Worm (Caenorhabditis elegans): ENCODE measurements around the gene Y52E8A.2.

Gene Y52E8A.2

DNA sequence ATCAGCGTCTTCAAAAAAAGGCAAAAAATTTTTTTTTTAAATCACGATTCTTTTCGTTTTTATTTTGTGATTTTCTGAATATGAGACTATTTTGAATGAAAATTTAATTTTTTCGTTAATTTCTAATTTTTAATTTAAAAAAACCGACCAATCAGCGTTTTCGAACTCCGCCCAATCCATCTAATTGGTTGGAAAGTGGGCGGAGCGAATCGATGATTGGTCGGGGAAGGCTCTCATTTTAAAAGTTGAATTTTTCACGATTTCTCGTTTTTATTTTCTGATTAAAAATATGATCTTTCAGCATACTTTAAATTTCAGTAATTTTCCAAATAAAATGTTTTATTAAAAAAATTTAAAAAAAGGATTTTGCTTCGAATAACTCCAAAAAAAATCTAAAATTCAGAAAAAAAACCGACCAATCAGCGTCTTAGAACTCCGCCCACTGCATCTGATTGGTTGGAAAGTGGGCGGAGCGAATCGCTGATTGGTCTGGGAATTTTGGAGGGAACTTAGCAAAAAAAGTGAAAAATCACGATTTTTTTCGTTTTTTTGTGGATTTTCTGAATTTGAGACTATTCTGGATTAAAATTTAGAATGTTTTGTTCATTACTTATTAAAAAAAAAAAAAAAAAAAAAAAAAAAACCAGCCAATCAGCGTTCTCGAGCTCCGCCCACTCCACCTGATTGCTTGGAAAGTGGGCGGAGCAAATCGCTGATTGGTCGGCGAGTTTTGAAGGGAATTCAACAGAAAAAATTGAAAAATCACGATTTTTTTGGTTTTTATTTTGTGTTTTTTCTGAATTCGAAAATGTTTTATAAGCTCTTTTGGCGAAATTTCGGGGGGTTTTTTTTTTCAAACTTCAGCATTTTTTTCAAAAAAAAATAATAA, 36.1 kb upstream of the Y52E8A.2 start:
- no peak for TF ChIP-seq sem-2 (GFP tag; optimal IDR thresholded peaks at IDR 0.05)
- no peak for TF ChIP-seq zip-8 (tag; optimal IDR thresholded peaks at IDR 0.05)
- TF ChIP-seq cnd-1 (tag; optimal IDR thresholded peaks at IDR 0.05), result no peak
- no peak for TF ChIP-seq nhr-76 (tag; optimal IDR thresholded peaks at IDR 0.05)
- no peak for TF ChIP-seq flh-1 (GFP tag; optimal IDR thresholded peaks at IDR 0.05)
- TF ChIP-seq unc-62 (GFP tag; optimal IDR thresholded peaks at IDR 0.05), result no peak
- no peak for TF ChIP-seq elt-3 (tag; optimal IDR thresholded peaks at IDR 0.05)
- no peak for TF ChIP-seq lin-13 (tag; optimal IDR thresholded peaks at IDR 0.05)
- no peak for TF ChIP-seq nhr-2 (tag; optimal IDR thresholded peaks at IDR 0.05)

DNA sequence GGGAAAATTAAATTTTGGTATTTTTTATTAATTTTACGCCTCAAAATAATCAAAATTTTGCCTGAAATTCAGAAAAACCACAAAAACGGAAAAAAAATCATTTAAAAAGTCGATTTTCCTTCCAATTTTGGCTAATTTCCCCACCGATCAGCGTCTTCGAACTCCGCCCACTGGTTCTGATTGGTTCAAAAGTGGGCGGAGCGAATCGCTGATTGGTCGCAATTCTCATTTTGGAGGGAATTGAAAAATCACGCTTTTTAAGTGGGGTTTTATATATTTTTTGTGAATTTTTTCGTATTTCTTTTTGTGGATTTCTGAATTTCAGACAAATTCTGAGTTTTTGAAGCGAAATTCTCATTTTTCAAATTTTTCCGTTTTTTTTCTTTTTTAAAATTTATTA, 33.7 kb upstream of the Y52E8A.2 start:
- TF ChIP-seq hlh-1 (tag; optimal IDR thresholded peaks at IDR 0.05) (no peak), unc-39 (tag; optimal IDR thresholded peaks at IDR 0.05) (no peak), unc-62 (GFP tag; optimal IDR thresholded peaks at IDR 0.05) (no peak), blmp-1 (tag; optimal IDR thresholded peaks at IDR 0.05) (no peak), lin-13 (tag; optimal IDR thresholded peaks at IDR 0.05) (no peak)

DNA sequence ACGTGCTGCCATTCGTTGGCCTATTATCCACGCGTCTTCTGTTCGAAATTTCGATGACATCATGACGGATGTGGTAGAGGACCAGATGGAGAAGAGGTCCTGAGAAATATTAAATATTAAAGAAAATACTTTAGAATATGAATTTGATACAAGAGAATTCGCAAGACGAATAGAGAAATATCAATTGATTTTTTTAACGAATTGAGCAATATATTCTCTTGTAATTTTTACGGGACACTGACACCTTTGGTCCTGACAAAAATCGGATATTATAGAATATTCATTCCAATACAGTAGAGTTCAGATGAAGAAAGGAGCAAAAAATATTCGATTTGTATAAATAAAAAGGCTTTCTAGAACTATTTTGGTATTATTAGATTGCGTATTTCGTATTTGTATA, 32.5 kb upstream of the Y52E8A.2 start, which contains the start of gene C01F1.6:
Gene C01F1.6 (minus strand): TSS at position 101 of the 400 bp plus-strand sequence.
- TF ChIP-seq elt-3 (tag; optimal IDR thresholded peaks at IDR 0.05), result no peak
- TF ChIP-seq ceh-43 (GFP tag; optimal IDR thresholded peaks at IDR 0.05), result no peak

DNA sequence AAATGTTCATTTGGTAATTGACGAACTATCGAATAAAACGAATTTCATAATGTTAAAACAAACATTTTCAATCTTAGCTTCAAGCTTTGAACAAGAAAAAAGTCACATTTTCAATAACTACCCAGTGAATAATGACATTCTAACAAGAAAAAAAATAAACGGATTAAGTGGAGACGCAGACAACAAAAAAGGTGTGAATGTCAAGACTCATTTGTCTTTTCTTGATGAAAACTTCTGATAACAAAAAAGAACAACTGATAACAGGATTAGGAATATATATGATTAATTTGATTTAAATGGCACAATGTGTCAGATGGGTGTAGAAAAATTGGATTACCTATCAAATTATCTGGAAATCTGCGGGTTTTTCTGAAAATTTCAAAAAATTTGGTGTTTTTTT, 32.1 kb upstream of the Y52E8A.2 start:
- TF ChIP-seq lin-13 (tag; optimal IDR thresholded peaks at IDR 0.05) (no peak), sptf-1 (tag; optimal IDR thresholded peaks at IDR 0.05) (no peak), ceh-43 (GFP tag; optimal IDR thresholded peaks at IDR 0.05) (no peak), nhr-76 (tag; optimal IDR thresholded peaks at IDR 0.05) (no peak), ces-1 (GFP tag; optimal IDR thresholded peaks at IDR 0.05) (peak; percentile 18), unc-62 (GFP tag; optimal IDR thresholded peaks at IDR 0.05) (no peak), ceh-83 (GFP tag; optimal IDR thresholded peaks at IDR 0.05) (no peak), elt-1 (tag; optimal IDR thresholded peaks at IDR 0.05; ENCODE audit: borderline replicate concordance, insufficient read depth) (peak; percentile 27), cnd-1 (tag; optimal IDR thresholded peaks at IDR 0.05) (no peak)

DNA sequence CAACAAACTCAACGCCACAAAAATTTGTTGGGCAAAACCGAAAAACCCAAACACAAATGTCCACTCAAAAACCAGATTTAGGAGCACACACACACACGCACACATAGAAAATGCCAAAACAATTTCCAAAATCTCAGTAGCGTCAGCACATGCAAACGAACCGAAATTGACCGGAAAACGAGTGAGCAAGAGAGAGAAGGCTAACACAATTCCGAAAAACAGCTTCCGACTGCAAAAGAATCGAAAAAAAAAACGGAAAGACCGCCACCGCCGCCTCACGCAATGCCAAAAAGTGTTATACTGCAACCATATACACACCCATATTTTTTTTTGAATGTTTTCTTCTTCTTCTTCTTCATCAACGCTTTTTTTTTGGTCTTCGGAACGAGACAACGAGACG, 28.8 kb upstream of the Y52E8A.2 start:
- TF ChIP-seq nhr-76 (tag; optimal IDR thresholded peaks at IDR 0.05) (no peak), ces-1 (GFP tag; optimal IDR thresholded peaks at IDR 0.05) (peak; percentile 19)

DNA sequence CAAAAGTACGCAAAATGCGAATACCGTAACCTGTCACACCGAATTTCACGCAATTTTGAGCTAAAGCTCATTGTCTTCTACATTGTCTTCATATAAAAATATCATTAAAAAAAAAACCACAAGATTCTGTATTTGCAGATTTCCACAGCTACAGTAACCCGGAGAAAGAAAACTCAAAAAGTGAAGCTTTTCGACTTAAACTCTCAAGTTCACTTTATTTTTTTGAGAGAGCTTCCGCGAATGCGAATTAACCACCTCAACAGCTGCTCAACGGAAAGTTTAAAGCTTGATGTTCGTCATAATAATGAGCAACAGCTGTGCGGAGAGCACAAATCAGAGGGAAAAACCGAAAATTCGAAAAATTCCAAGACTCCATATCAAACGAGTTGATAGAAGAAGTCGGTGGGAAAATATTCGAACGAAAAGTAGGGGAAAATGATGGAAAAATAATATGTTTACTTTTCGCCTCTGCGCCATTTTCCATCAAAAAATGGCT, 27.6 kb upstream of the Y52E8A.2 start:
- TF ChIP-seq unc-62 (GFP tag; optimal IDR thresholded peaks at IDR 0.05), result peak; percentile 43
- no peak for TF ChIP-seq sptf-1 (tag; optimal IDR thresholded peaks at IDR 0.05)
- no peak for TF ChIP-seq flh-1 (GFP tag; optimal IDR thresholded peaks at IDR 0.05)
- no peak for TF ChIP-seq nhr-2 (tag; optimal IDR thresholded peaks at IDR 0.05)
- no peak for TF ChIP-seq nhr-237 (tag; optimal IDR thresholded peaks at IDR 0.05)
- peak; percentile 98 for TF ChIP-seq hlh-1 (tag; optimal IDR thresholded peaks at IDR 0.05)
- TF ChIP-seq pha-4 (tag; optimal IDR thresholded peaks at IDR 0.05), result no peak
- no peak for TF ChIP-seq tbx-8 (GFP tag; optimal IDR thresholded peaks at IDR 0.05)

DNA sequence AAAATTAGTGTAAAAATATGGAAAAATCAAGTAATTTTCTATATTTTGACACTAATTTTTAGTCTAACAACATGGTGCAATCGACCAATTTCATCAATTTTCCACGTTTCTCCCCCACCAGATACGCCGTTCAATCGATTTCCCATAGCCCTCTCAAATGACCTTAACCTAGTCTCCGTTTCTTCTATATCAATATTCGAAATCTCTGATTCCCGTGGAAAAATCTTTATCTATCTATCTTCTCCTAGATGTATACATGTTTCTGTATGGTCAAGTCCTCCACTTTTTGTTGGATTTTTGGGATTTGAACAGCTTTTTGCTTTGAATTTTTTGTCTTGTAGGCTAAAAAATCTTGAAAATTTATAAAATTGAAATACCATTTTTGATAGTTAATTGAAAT, 26.4 kb upstream of the Y52E8A.2 start:
- TF ChIP-seq mls-2 (tag; optimal IDR thresholded peaks at IDR 0.05), result no peak
- no peak for TF ChIP-seq lin-13 (tag; optimal IDR thresholded peaks at IDR 0.05)
- no peak for TF ChIP-seq M03D4.4 (tag; optimal IDR thresholded peaks at IDR 0.05)
- peak; percentile 90 for TF ChIP-seq elt-1 (tag; optimal IDR thresholded peaks at IDR 0.05; ENCODE audit: borderline replicate concordance, insufficient read depth)
- TF ChIP-seq unc-62 (GFP tag; optimal IDR thresholded peaks at IDR 0.05), result no peak
- no peak for TF ChIP-seq nhr-28 (tag; optimal IDR thresholded peaks at IDR 0.05)

DNA sequence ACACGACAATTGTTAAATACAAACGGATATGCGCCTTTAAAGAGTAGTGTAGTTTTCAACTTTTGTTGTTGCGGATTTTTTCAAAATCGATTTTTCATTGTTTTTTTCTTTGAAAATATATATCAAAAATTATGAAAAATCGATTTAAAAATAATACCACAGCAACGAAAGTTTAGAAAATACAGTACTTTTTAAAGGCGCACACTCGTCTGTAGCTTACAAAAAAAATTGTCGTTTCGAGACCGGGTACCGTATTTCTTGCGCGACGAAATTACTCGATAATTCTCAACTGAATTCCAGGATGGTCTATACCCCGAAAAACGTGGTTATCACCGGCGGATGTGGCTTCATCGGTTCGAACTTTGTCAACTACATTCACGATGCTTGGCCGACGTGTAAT, 25.8 kb upstream of the Y52E8A.2 start, which contains the start of gene rml-4:
Gene rml-4 (plus strand): TSS at position 301 of the 400 bp plus-strand sequence.
- TF ChIP-seq nhr-28 (tag; optimal IDR thresholded peaks at IDR 0.05), result no peak
- TF ChIP-seq ceh-83 (GFP tag; optimal IDR thresholded peaks at IDR 0.05), result no peak
- no peak for TF ChIP-seq snpc-4 (tag; optimal IDR thresholded peaks at IDR 0.05)
- TF ChIP-seq drap-1 (GFP tag; optimal IDR thresholded peaks at IDR 0.05), result no peak
- no peak for TF ChIP-seq lin-13 (tag; optimal IDR thresholded peaks at IDR 0.05)
- TF ChIP-seq ceh-43 (GFP tag; optimal IDR thresholded peaks at IDR 0.05), result no peak
- TF ChIP-seq ztf-11 (tag; optimal IDR thresholded peaks at IDR 0.05), result no peak
- no peak for TF ChIP-seq mep-1 (tag; optimal IDR thresholded peaks at IDR 0.05)
- TF ChIP-seq ces-1 (GFP tag; optimal IDR thresholded peaks at IDR 0.05), result no peak
- TF ChIP-seq nhr-2 (tag; optimal IDR thresholded peaks at IDR 0.05), result no peak
- TF ChIP-seq nhr-237 (tag; optimal IDR thresholded peaks at IDR 0.05), result no peak
- no peak for TF ChIP-seq unc-62 (GFP tag; optimal IDR thresholded peaks at IDR 0.05)
- TF ChIP-seq lin-32 (GFP tag; optimal IDR thresholded peaks at IDR 0.05), result no peak
- TF ChIP-seq unc-39 (tag; optimal IDR thresholded peaks at IDR 0.05), result no peak
- TF ChIP-seq mab-5 (tag; optimal IDR thresholded peaks at IDR 0.05), result no peak
- no peak for TF ChIP-seq blmp-1 (tag; optimal IDR thresholded peaks at IDR 0.05)
